Fruit fly (Drosophila melanogaster): ENCODE measurements around the gene Coq7.

DNA sequence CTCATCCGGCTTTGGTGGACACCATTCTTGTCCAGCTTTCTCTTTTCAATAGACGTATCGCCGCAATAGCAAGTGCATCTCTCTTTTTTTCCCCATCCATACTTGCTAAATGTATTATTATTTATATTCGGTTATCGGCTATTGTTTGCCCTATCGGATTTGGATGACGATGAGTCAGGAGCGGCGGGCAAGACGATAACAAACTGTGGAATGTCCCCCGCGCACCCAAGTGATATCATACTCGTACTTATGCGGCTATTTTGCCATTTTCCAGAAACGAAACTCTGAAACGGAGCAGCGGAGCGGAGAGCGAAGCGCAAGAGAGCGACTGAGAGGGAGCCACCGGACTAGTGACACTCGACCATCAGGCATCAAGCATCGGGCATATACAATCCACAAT lies 34.4 kb downstream of the Coq7 start:
- TF ChIP-seq Hr78 (GFP tag; optimal IDR thresholded peaks at IDR 0.05) (no peak), Myc (optimal IDR thresholded peaks at IDR 0.05) (no peak), usp (GFP tag; optimal IDR thresholded peaks at IDR 0.05) (no peak)
